Fruit fly (Drosophila melanogaster): ENCODE results near the gene CG1636.

CG1636 gene

dm6 chrX:8273291-8273690 lies at the start of gene CG1636:
TSS of gene CG1636 (plus strand) at chrX:8273412.
- TF ChIP-seq Scr (GFP tag; IDR thresholded peaks at IDR 0.05; ENCODE audit: partially characterized antibody) = peak; percentile 85
- TF ChIP-seq Sox100B (GFP tag; optimal IDR thresholded peaks at IDR 0.05) = no peak
- TF ChIP-seq Sin3A (optimal IDR thresholded peaks at IDR 0.05) = peak; percentile 6
- TF ChIP-seq vnd (GFP tag; IDR thresholded peaks at IDR 0.05; ENCODE audit: partially characterized antibody) = peak; percentile 66; the same call in 2 of the 3 replicates
- no peak for TF ChIP-seq CG15073 (GFP tag; optimal IDR thresholded peaks at IDR 0.05)
- TF ChIP-seq hb (GFP tag; IDR thresholded peaks at IDR 0.05; ENCODE audit: partially characterized antibody) = peak; percentile 73
- no peak for TF ChIP-seq CG12104 (GFP tag; optimal IDR thresholded peaks at IDR 0.05)
- TF ChIP-seq bcd (GFP tag; optimal IDR thresholded peaks at IDR 0.05) = no peak
- no peak for TF ChIP-seq cato (GFP tag; optimal IDR thresholded peaks at IDR 0.05; ENCODE audit: borderline replicate concordance)
- no peak for TF ChIP-seq lov (optimal IDR thresholded peaks at IDR 0.05)
- no peak for TF ChIP-seq lov (GFP tag; IDR thresholded peaks at IDR 0.05)
- no peak for TF ChIP-seq CG10267 (tag; optimal IDR thresholded peaks at IDR 0.05)
- TF ChIP-seq CG11560 (tag; IDR thresholded peaks at IDR 0.05) = no peak
- TF ChIP-seq D19A (tag; optimal IDR thresholded peaks at IDR 0.05) = no peak
- TF ChIP-seq zf30C (GFP tag; optimal IDR thresholded peaks at IDR 0.05) = no peak
- TF ChIP-seq CG10321 (GFP tag; IDR thresholded peaks at IDR 0.05) = no peak
- peak; percentile 84 for TF ChIP-seq CG34224 (GFP tag; IDR thresholded peaks at IDR 0.05; ENCODE audit: partially characterized antibody)
- TF ChIP-seq onecut (GFP tag; IDR thresholded peaks at IDR 0.05) = no peak
- no peak for TF ChIP-seq mam (GFP tag; optimal IDR thresholded peaks at IDR 0.05)
- TF ChIP-seq CG18476 (GFP tag; optimal IDR thresholded peaks at IDR 0.05) = no peak
- peak; percentile 62; the same call in 2 of the 3 replicates for TF ChIP-seq CG14860 (GFP tag; IDR thresholded peaks at IDR 0.05; ENCODE audit: partially characterized antibody)
- no peak for TF ChIP-seq prd (optimal IDR thresholded peaks at IDR 0.05)
- TF ChIP-seq prd (GFP tag; IDR thresholded peaks at IDR 0.05) = no peak
- no peak for TF ChIP-seq Usf (GFP tag; optimal IDR thresholded peaks at IDR 0.05)
- TF ChIP-seq fd64A (GFP tag; optimal IDR thresholded peaks at IDR 0.05) = no peak
- TF ChIP-seq CG6689 (GFP tag; IDR thresholded peaks at IDR 0.05) = no peak
- TF ChIP-seq Myb (GFP tag; optimal IDR thresholded peaks at IDR 0.05) = no peak
- peak; percentile 77 for TF ChIP-seq Dp (GFP tag; optimal IDR thresholded peaks at IDR 0.05)
- peak; percentile 58; the same call in 1 of the 2 replicates for TF ChIP-seq nerfin-2 (GFP tag; IDR thresholded peaks at IDR 0.05; ENCODE audit: partially characterized antibody)
- no peak for TF ChIP-seq CG7745 (tag; optimal IDR thresholded peaks at IDR 0.05)
- TF ChIP-seq HLH4C (GFP tag; IDR thresholded peaks at IDR 0.05; ENCODE audit: partially characterized antibody) = peak; percentile 72
- no peak for TF ChIP-seq gt (GFP tag; IDR thresholded peaks at IDR 0.05)
- no peak for TF ChIP-seq CG15011 (GFP tag; optimal IDR thresholded peaks at IDR 0.05)
- TF ChIP-seq CG33213 (GFP tag; optimal IDR thresholded peaks at IDR 0.05) = no peak
- TF ChIP-seq fd102C (GFP tag; optimal IDR thresholded peaks at IDR 0.05) = no peak
- no peak for TF ChIP-seq Xbp1 (GFP tag; optimal IDR thresholded peaks at IDR 0.05)
- peak; percentile 81 for TF ChIP-seq CG7963 (GFP tag; IDR thresholded peaks at IDR 0.05; ENCODE audit: partially characterized antibody)
- TF ChIP-seq hbn (GFP tag; IDR thresholded peaks at IDR 0.05; ENCODE audit: partially characterized antibody) = peak; percentile 90
- no peak for TF ChIP-seq Abd-B (GFP tag; optimal IDR thresholded peaks at IDR 0.05)
- peak; percentile 88 for TF ChIP-seq E2f2 (GFP tag; IDR thresholded peaks at IDR 0.05)
- TF ChIP-seq cg (GFP tag; optimal IDR thresholded peaks at IDR 0.05) = no peak
- TF ChIP-seq Max (GFP tag; optimal IDR thresholded peaks at IDR 0.05) = no peak
- TF ChIP-seq kni (GFP tag; optimal IDR thresholded peaks at IDR 0.05) = no peak
- no peak for TF ChIP-seq Asciz (GFP tag; optimal IDR thresholded peaks at IDR 0.05)
- peak; percentile 15; the same call in 1 of the 2 replicates for TF ChIP-seq Adf1 (GFP tag; IDR thresholded peaks at IDR 0.05)
- no peak for TF ChIP-seq CG6683 (GFP tag; optimal IDR thresholded peaks at IDR 0.05)
- peak; percentile 87 for TF ChIP-seq CG3995 (GFP tag; optimal IDR thresholded peaks at IDR 0.05)
- TF ChIP-seq Elba2 (GFP tag; optimal IDR thresholded peaks at IDR 0.05) = no peak
- no peak for TF ChIP-seq nau (GFP tag; optimal IDR thresholded peaks at IDR 0.05)
- no peak for TF ChIP-seq CG1792 (GFP tag; optimal IDR thresholded peaks at IDR 0.05)
- no peak for TF ChIP-seq HLH3B (GFP tag; IDR thresholded peaks at IDR 0.05)
